Worm (Caenorhabditis elegans) whole organism, mixed stage, embryonic: ENCODE measurements around the gene Y57G11A.4.

ENCODE experiments used
- blmp-1 ChIP-seq: fragments of 150-350 bp; optimal IDR thresholded peaks from 2 replicates; lab custom pipeline; 2014; ENCODE audit warnings: missing biosample characterization, missing genetic modification characterization
- cnd-1 ChIP-seq: fragments of 200-800 bp; sonication (Bioruptor generic); optimal IDR thresholded peaks from 2 replicates; lab custom pipeline; 2018; ENCODE audit warnings: mild to moderate bottlenecking, missing genetic modification characterization, missing compliant biosample characterization
- lin-13 ChIP-seq: fragments of 150-350 bp; optimal IDR thresholded peaks from 2 replicates; lab custom pipeline; 2014; ENCODE audit warnings: missing biosample characterization, missing genetic modification characterization
- nhr-12 ChIP-seq: fragments of 150-350 bp; optimal IDR thresholded peaks from 2 replicates; lab custom pipeline; 2014; ENCODE audit warnings: missing biosample characterization, missing genetic modification characterization
- ztf-11 ChIP-seq: fragments of 150-350 bp; optimal IDR thresholded peaks from 2 replicates; lab custom pipeline; 2014; ENCODE audit warnings: missing biosample characterization, missing genetic modification characterization

DNA sequence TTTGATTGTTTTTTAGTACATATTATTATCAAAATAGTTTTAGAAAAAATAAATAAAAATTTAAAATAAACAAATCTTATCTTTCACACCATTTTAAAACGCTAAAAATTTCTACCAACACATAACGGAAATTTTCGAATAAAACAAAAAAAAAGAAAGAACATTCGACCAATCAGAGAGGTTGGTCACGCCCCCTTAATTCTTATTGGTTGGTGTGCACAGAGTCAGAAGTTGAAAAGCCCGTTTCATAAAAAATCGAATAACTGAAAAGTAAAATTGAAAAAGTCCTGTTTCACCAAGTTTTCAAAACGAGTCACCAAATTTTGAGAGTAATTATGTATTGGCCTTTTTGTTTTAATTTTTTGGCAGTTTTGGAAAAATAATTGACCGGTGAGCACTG is 9.1 kb downstream of the Y57G11A.4 start:
- no peak for TF ChIP-seq nhr-12
- no peak for TF ChIP-seq cnd-1
- TF ChIP-seq lin-13: no peak
- TF ChIP-seq blmp-1 (tag; lab: Kevin White, UChicago): no peak
- no peak for TF ChIP-seq ztf-11
